Worm (Caenorhabditis elegans) whole organism, late embryonic: ENCODE data around the gene VB0395L.1.

ENCODE experiments used
- C08G9.2 ChIP-seq: sonication (generic microtip); optimal IDR thresholded peaks from 2 replicates; lab custom pipeline; 2016; ENCODE audit warnings: mild to moderate bottlenecking, missing genetic modification characterization, moderate library complexity, missing compliant biosample characterization
- C38D4.7 ChIP-seq: fragments of 200-800 bp; sonication (Bioruptor generic); optimal IDR thresholded peaks from 2 replicates; lab custom pipeline; 2018; ENCODE audit warnings: mild to moderate bottlenecking, missing genetic modification characterization, moderate library complexity, missing compliant biosample characterization
- F13H6.1 ChIP-seq: sonication (generic microtip); optimal IDR thresholded peaks from 2 replicates; lab custom pipeline; 2016; ENCODE audit warnings: missing genetic modification characterization, missing compliant biosample characterization
- K09A11.1 ChIP-seq: sonication (generic microtip); optimal IDR thresholded peaks from 2 replicates; lab custom pipeline; 2017; ENCODE audit warnings: antibody characterized with exemption, mild to moderate bottlenecking, missing genetic modification characterization, missing compliant biosample characterization; ENCODE audit not compliant: insufficient read depth
- T23F11.4 ChIP-seq: fragments of 200-800 bp; sonication (Bioruptor generic); optimal IDR thresholded peaks from 2 replicates; lab custom pipeline; 2018; ENCODE audit warnings: mild to moderate bottlenecking, missing genetic modification characterization, missing compliant biosample characterization
- Y22D7AL.16 ChIP-seq: sonication (generic microtip); optimal IDR thresholded peaks from 2 replicates; lab custom pipeline; 2016; ENCODE audit warnings: missing genetic modification characterization, missing compliant biosample characterization
- ceh-18 ChIP-seq: sonication (generic microtip); optimal IDR thresholded peaks from 2 replicates; lab custom pipeline; 2016; ENCODE audit warnings: missing genetic modification characterization, missing compliant biosample characterization
- ceh-19 ChIP-seq: fragments of 200-800 bp; sonication (Bioruptor generic); optimal IDR thresholded peaks from 2 replicates; lab custom pipeline; 2018; ENCODE audit warnings: mild to moderate bottlenecking, missing genetic modification characterization, missing compliant biosample characterization
- ceh-2 ChIP-seq: sonication (generic microtip); optimal IDR thresholded peaks from 2 replicates; lab custom pipeline; 2016; ENCODE audit warnings: missing genotype, missing genetic modification characterization, missing compliant biosample characterization
- ceh-22 ChIP-seq: sonication (generic microtip); optimal IDR thresholded peaks from 2 replicates; lab custom pipeline; 2017; ENCODE audit warnings: missing biosample characterization, missing genetic modification characterization
- ceh-24 ChIP-seq: sonication (generic microtip); optimal IDR thresholded peaks from 2 replicates; lab custom pipeline; 2016; ENCODE audit warnings: mild to moderate bottlenecking, missing genetic modification characterization, missing compliant biosample characterization
- ceh-30 ChIP-seq: fragments of 150-350 bp; optimal IDR thresholded peaks from 2 replicates; lab custom pipeline; 2014; ENCODE audit warnings: missing biosample characterization, missing genetic modification characterization
- ceh-31 ChIP-seq: sonication (generic microtip); optimal IDR thresholded peaks from 2 replicates; lab custom pipeline; 2016; ENCODE audit warnings: missing genetic modification characterization, missing compliant biosample characterization
- ceh-45 ChIP-seq: fragments of 200-800 bp; sonication (Bioruptor generic); IDR thresholded peaks from 2 replicates; pipeline ENCODE4 v1.3.6; 2022; ENCODE audit warnings: missing genetic modification reagents, missing genetic modification characterization, missing compliant biosample characterization
- ceh-48 ChIP-seq: sonication (generic microtip); optimal IDR thresholded peaks from 2 replicates; lab custom pipeline; 2016; ENCODE audit warnings: missing genetic modification characterization, inconsistent platforms, missing compliant biosample characterization
- ceh-9 ChIP-seq: sonication (generic microtip); optimal IDR thresholded peaks from 2 replicates; lab custom pipeline; 2016; ENCODE audit warnings: mild to moderate bottlenecking, missing genetic modification characterization, inconsistent platforms, missing compliant biosample characterization
- ets-4 ChIP-seq: sonication (generic microtip); optimal IDR thresholded peaks from 2 replicates; lab custom pipeline; 2016; ENCODE audit warnings: missing genetic modification characterization, missing compliant biosample characterization
- fkh-10 ChIP-seq: fragments of 150-350 bp; optimal IDR thresholded peaks from 2 replicates; lab custom pipeline; 2014; ENCODE audit warnings: missing biosample characterization, missing genetic modification reagents, missing genetic modification characterization
- gmeb-2 ChIP-seq: sonication (generic microtip); optimal IDR thresholded peaks from 2 replicates; lab custom pipeline; 2016; ENCODE audit warnings: missing genetic modification characterization, inconsistent platforms, missing compliant biosample characterization
- hlh-13 ChIP-seq: fragments of 200-800 bp; sonication (Bioruptor generic); optimal IDR thresholded peaks from 2 replicates; lab custom pipeline; 2018; ENCODE audit warnings: mild to moderate bottlenecking, missing genetic modification characterization, missing compliant biosample characterization
- hlh-30 ChIP-seq: sonication (generic microtip); optimal IDR thresholded peaks from 2 replicates; lab custom pipeline; 2017; ENCODE audit warnings: antibody characterized with exemption, missing genetic modification characterization, missing compliant biosample characterization; ENCODE audit not compliant: insufficient read depth
- hlh-6 ChIP-seq: sonication (generic microtip); optimal IDR thresholded peaks from 2 replicates; lab custom pipeline; 2016; ENCODE audit warnings: missing genotype, missing genetic modification characterization, missing compliant biosample characterization
- lim-6 ChIP-seq: sonication (generic microtip); optimal IDR thresholded peaks from 2 replicates; lab custom pipeline; 2016; ENCODE audit warnings: missing genetic modification characterization, missing compliant biosample characterization
- mec-3 ChIP-seq: sonication (generic microtip); optimal IDR thresholded peaks from 2 replicates; lab custom pipeline; 2016; ENCODE audit warnings: borderline replicate concordance, missing genetic modification characterization, missing compliant biosample characterization
- nfya-1 ChIP-seq: sonication (generic microtip); optimal IDR thresholded peaks from 2 replicates; lab custom pipeline; 2017; ENCODE audit warnings: missing genetic modification characterization, mild to moderate bottlenecking, missing compliant biosample characterization, antibody characterized with exemption, moderate library complexity
- nhr-11 ChIP-seq: fragments of 150-350 bp; optimal IDR thresholded peaks from 2 replicates; lab custom pipeline; 2014; ENCODE audit warnings: missing biosample characterization, missing genetic modification characterization
- npax-4 ChIP-seq: sonication (generic microtip); optimal IDR thresholded peaks from 2 replicates; lab custom pipeline; 2016; ENCODE audit warnings: missing genetic modification characterization, missing compliant biosample characterization
- pax-1 ChIP-seq: fragments of 150-350 bp; optimal IDR thresholded peaks from 2 replicates; lab custom pipeline; 2014; ENCODE audit warnings: missing biosample characterization, missing genetic modification characterization
- pha-2 ChIP-seq: sonication (generic microtip); optimal IDR thresholded peaks from 2 replicates; lab custom pipeline; 2017; ENCODE audit warnings: mild to moderate bottlenecking, missing genetic modification characterization, missing compliant biosample characterization
- pha-4 ChIP-seq: fragments of 150-350 bp; optimal IDR thresholded peaks from 2 replicates; lab custom pipeline; 2018; ENCODE audit warnings: missing biosample characterization, missing genetic modification reagents, missing genetic modification characterization
- pros-1 ChIP-seq: fragments of 150-350 bp; optimal IDR thresholded peaks from 2 replicates; lab custom pipeline; 2014; ENCODE audit warnings: missing biosample characterization, missing genetic modification reagents, missing genetic modification characterization
- ref-2 ChIP-seq: sonication (generic microtip); optimal IDR thresholded peaks from 2 replicates; lab custom pipeline; 2016; ENCODE audit warnings: missing genetic modification characterization, missing compliant biosample characterization
- rnt-1 ChIP-seq: sonication (generic microtip); optimal IDR thresholded peaks from 2 replicates; lab custom pipeline; 2016; ENCODE audit warnings: missing genetic modification characterization, missing compliant biosample characterization
- syd-9 ChIP-seq: sonication (generic microtip); optimal IDR thresholded peaks from 2 replicates; lab custom pipeline; 2016; ENCODE audit warnings: mild to moderate bottlenecking, missing genetic modification characterization, moderate library complexity, missing compliant biosample characterization
- tbx-2 ChIP-seq: sonication (generic microtip); optimal IDR thresholded peaks from 2 replicates; lab custom pipeline; 2016; ENCODE audit warnings: missing genetic modification characterization, missing compliant biosample characterization
- ttx-3 ChIP-seq: sonication (generic microtip); optimal IDR thresholded peaks from 2 replicates; lab custom pipeline; 2016; ENCODE audit warnings: missing genetic modification reagents, missing genetic modification characterization, missing compliant biosample characterization
- unc-3 ChIP-seq, 2 experiments: fragments of 200-800 bp in 1 of 2; sonication (Bioruptor generic) in 1 of 2; sonication (generic microtip) in 1 of 2; conservative IDR thresholded peaks in 1 of 2; optimal IDR thresholded peaks in 1 of 2; 2 replicates each; pipeline versions ENCODE4 v1.3.6 to Lab custom; 2016 to 2022; ENCODE audit warnings: missing compliant biosample characterization in 2 of 2, missing genetic modification characterization in 2 of 2, missing genetic modification reagents in 1 of 2
- unc-42 ChIP-seq: sonication (generic microtip); optimal IDR thresholded peaks from 2 replicates; lab custom pipeline; 2016; ENCODE audit warnings: missing genotype, missing genetic modification characterization, missing compliant biosample characterization
- unc-55 ChIP-seq: sonication (generic microtip); optimal IDR thresholded peaks from 2 replicates; lab custom pipeline; 2017; ENCODE audit warnings: missing biosample characterization, missing genetic modification reagents, missing genetic modification characterization
- unc-86 ChIP-seq: sonication (generic microtip); optimal IDR thresholded peaks from 2 replicates; lab custom pipeline; 2016; ENCODE audit warnings: missing genetic modification characterization, missing compliant biosample characterization
- zip-5 ChIP-seq: sonication (generic microtip); optimal IDR thresholded peaks from 2 replicates; lab custom pipeline; 2016; ENCODE audit warnings: missing genetic modification characterization, missing compliant biosample characterization
- ztf-16 ChIP-seq: sonication (generic microtip); optimal IDR thresholded peaks from 2 replicates; lab custom pipeline; 2017; ENCODE audit warnings: missing genetic modification characterization, missing compliant biosample characterization

The VB0395L.1 gene

DNA sequence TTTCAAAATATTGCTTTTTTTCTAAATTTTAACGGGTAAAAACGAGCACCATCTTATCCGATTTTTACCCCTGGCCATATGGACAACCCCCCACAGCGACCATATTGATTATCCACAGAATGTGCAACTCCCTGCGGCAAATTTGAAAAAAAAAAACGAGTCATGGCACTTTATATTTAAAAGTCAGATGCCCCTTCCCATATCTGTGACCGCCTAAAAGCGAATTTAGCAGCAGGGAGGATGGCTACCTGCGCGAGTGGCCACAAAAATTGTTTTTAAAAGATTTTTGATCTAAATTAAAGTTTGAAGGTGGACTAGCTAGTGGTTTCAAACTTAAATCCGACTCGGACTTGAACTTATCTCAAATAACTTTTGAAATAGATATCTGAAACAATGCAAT, 39.6 kb upstream of the VB0395L.1 start (continued):
- no peak for TF ChIP-seq mec-3 (tag; lab: Kevin White, UChicago)
- TF ChIP-seq lim-6, result no peak
- peak; percentile 33 for TF ChIP-seq hlh-30 (tag; lab: Kevin White, UChicago)
- TF ChIP-seq ztf-16 (tag; lab: Kevin White, UChicago), result peak; percentile 58
- TF ChIP-seq gmeb-2, result no peak
- TF ChIP-seq F13H6.1 (tag; lab: Kevin White, UChicago), result peak; percentile 8
- no peak for TF ChIP-seq ceh-24 (tag; lab: Kevin White, UChicago)
- peak; percentile 81 for TF ChIP-seq ref-2 (tag; lab: Kevin White, UChicago)
- TF ChIP-seq nfya-1 (tag; lab: Kevin White, UChicago), result peak; percentile 92
- TF ChIP-seq hlh-6 (tag; lab: Kevin White, UChicago), result peak; percentile 4
- no peak for TF ChIP-seq unc-55 (GFP tag; lab: Kevin White, UChicago)
- peak; percentile 64 for TF ChIP-seq ets-4 (tag; lab: Kevin White, UChicago)
- no peak for TF ChIP-seq C08G9.2 (tag; lab: Kevin White, UChicago)
- no peak for TF ChIP-seq hlh-13 (GFP tag; lab: Kevin White, UChicago)
- TF ChIP-seq zip-5 (tag; lab: Kevin White, UChicago), result no peak
- peak; percentile 35 for TF ChIP-seq pros-1 (tag; lab: Kevin White, UChicago)
- peak; percentile 95 for TF ChIP-seq ceh-18 (tag; lab: Kevin White, UChicago)
- TF ChIP-seq pha-2 (tag; lab: Kevin White, UChicago), result no peak
- TF ChIP-seq K09A11.1 (tag; lab: Kevin White, UChicago), result peak; percentile 53

DNA sequence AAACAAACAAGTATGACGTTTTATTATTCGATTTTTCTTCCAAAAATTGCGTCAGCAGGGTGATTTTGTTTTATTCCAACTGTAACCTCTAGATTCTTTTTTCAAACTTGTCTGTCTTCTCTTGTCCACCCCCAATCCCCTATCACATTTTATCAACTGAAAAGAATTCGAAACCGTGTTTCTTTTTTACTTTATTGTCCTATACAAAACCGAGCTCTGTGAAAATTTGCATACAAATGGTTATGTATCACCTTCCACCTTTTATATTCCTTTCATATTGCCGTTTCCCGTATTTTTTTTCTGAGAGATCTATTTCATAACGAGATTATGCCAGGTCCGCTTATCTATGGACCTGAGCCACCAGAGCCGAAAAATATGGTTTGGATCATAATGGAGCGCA, 38.5 kb upstream of the VB0395L.1 start, which contains the start of gene T27A8.7:
TSS of gene T27A8.7 (plus strand) at position 301 of the 400 bp plus-strand sequence.
- TF ChIP-seq C08G9.2 (tag; lab: Kevin White, UChicago) (no peak), hlh-30 (tag; lab: Kevin White, UChicago) (no peak), ceh-45 (GFP tag; lab: Robert Waterston, UW) (no peak), pha-4 (tag; lab: Kevin White, UChicago) (no peak), ceh-2 (tag; lab: Kevin White, UChicago) (no peak), ets-4 (tag; lab: Kevin White, UChicago) (no peak), ceh-9 (tag; lab: Kevin White, UChicago) (no peak), C38D4.7 (GFP tag; lab: Kevin White, UChicago) (no peak), ttx-3 (tag; lab: Kevin White, UChicago) (no peak), unc-3 (GFP tag; conservative IDR thresholded peaks at IDR 0.05; lab: Robert Waterston, UW) (no peak), unc-3 (tag; optimal IDR thresholded peaks at IDR 0.05; lab: Kevin White, UChicago) (no peak), unc-42 (tag; lab: Kevin White, UChicago) (no peak), pax-1 (no peak), tbx-2 (tag; lab: Kevin White, UChicago) (no peak), mec-3 (tag; lab: Kevin White, UChicago) (no peak), syd-9 (no peak), T23F11.4 (GFP tag; lab: Kevin White, UChicago) (no peak), ceh-19 (GFP tag; lab: Kevin White, UChicago) (no peak), pros-1 (tag; lab: Kevin White, UChicago) (no peak), K09A11.1 (tag; lab: Kevin White, UChicago) (no peak), gmeb-2 (no peak)

- no peak for TF ChIP-seq ceh-30 (tag; lab: Kevin White, UChicago)
- no peak for TF ChIP-seq fkh-10 (GFP tag; lab: Kevin White, UChicago)
- TF ChIP-seq ceh-22, result no peak
- TF ChIP-seq ceh-48 (tag; lab: Kevin White, UChicago), result no peak
- no peak for TF ChIP-seq Y22D7AL.16 (tag; lab: Kevin White, UChicago)
- TF ChIP-seq npax-4, result no peak
- TF ChIP-seq ceh-24 (tag; lab: Kevin White, UChicago), result no peak
- TF ChIP-seq nhr-11 (tag; lab: Kevin White, UChicago), result no peak
- no peak for TF ChIP-seq unc-86 (tag; lab: Kevin White, UChicago)
- no peak for TF ChIP-seq rnt-1 (tag; lab: Kevin White, UChicago)
- no peak for TF ChIP-seq ceh-31 (tag; lab: Kevin White, UChicago)
- TF ChIP-seq pax-1, result no peak
- no peak for TF ChIP-seq T23F11.4 (GFP tag; lab: Kevin White, UChicago)
- no peak for TF ChIP-seq C08G9.2 (tag; lab: Kevin White, UChicago)
Measured at ce11 chrX:16049573-16049972, 32.8 kb upstream of the VB0395L.1 start, which contains the start of gene cpd-2. Gene cpd-2, plus strand, starts transcription at chrX:16049873.
